Worm (Caenorhabditis elegans): ENCODE data around the gene com-1.

- TF ChIP-seq zag-1 (tag; optimal IDR thresholded peaks at IDR 0.05) (no peak), pqm-1 (tag; optimal IDR thresholded peaks at IDR 0.05) (no peak), aly-2 (tag; optimal IDR thresholded peaks at IDR 0.05) (no peak), ceh-82 (tag; optimal IDR thresholded peaks at IDR 0.05) (no peak), grh-1 (GFP tag; IDR thresholded peaks at IDR 0.05) (no peak)
Observed at ce11 chrIII:10881462-10881861, 14.7 kb upstream of the com-1 start, which contains the start of gene athp-1.
